Fruit fly (Drosophila melanogaster) whole organism, embryonic: ENCODE measurements around the gene Mst36Fb.
A peak's percentile ranks its signal among the peaks of the same experiment; 100 is the strongest.

Experiments
- Abd-B ChIP-seq: fragments of 200-800 bp; sonication (Bioruptor generic); optimal IDR thresholded peaks from 2 replicates; lab custom pipeline; 2018; ENCODE audit warnings: missing biosample characterization, mild to moderate bottlenecking, missing genetic modification characterization, moderate library complexity
- CG10267 ChIP-seq: fragments of 200-800 bp; sonication (Bioruptor generic); optimal IDR thresholded peaks from 2 replicates; lab custom pipeline; 2018; ENCODE audit warnings: missing biosample characterization, mild to moderate bottlenecking, missing genetic modification characterization, moderate library complexity
- CG10565 ChIP-seq: fragments of 200-800 bp; sonication (Bioruptor generic); optimal IDR thresholded peaks from 3 replicates; lab custom pipeline; 2016; ENCODE audit warnings: missing biosample characterization, mild to moderate bottlenecking, missing genetic modification characterization
- CG10959 ChIP-seq: fragments of 200-800 bp; sonication (Bioruptor generic); IDR thresholded peaks from 2 replicates; pipeline ENCODE4 v1.3.6; 2022; ENCODE audit warnings: missing biosample characterization, missing genetic modification characterization
- CG11398 ChIP-seq: fragments of 200-800 bp; sonication (Bioruptor generic); optimal IDR thresholded peaks from 2 replicates; lab custom pipeline; 2016; ENCODE audit warnings: missing biosample characterization, missing genetic modification characterization
- CG12219 ChIP-seq: fragments of 200-800 bp; sonication (Bioruptor generic); optimal IDR thresholded peaks from 3 replicates; lab custom pipeline; 2018; ENCODE audit warnings: missing biosample characterization, mild to moderate bottlenecking, missing genetic modification characterization
- CG14965 ChIP-seq: fragments of 200-800 bp; sonication (Bioruptor generic); optimal IDR thresholded peaks from 2 replicates; lab custom pipeline; 2016; ENCODE audit warnings: missing biosample characterization, missing genetic modification characterization, borderline replicate concordance
- CG17829 ChIP-seq: fragments of 200-800 bp; optimal IDR thresholded peaks from 2 replicates; lab custom pipeline; 2019; ENCODE audit warnings: missing biosample characterization, mild to moderate bottlenecking, missing genetic modification characterization, moderate library complexity
- CG30431 ChIP-seq: fragments of 200-800 bp; sonication (Bioruptor generic); optimal IDR thresholded peaks from 2 replicates; lab custom pipeline; 2017; ENCODE audit warnings: missing biosample characterization, missing genetic modification characterization
- CG33213 ChIP-seq: fragments of 200-800 bp; sonication (Bioruptor generic); optimal IDR thresholded peaks from 3 replicates; lab custom pipeline; 2016; ENCODE audit warnings: missing biosample characterization, missing genetic modification characterization
- CG33557 ChIP-seq: fragments of 200-800 bp; sonication (Bioruptor generic); optimal IDR thresholded peaks from 2 replicates; lab custom pipeline; 2019; ENCODE audit warnings: missing biosample characterization, mild to moderate bottlenecking, missing genetic modification characterization, moderate library complexity
- CG3838 ChIP-seq: fragments of 200-800 bp; sonication (Bioruptor generic); optimal IDR thresholded peaks from 3 replicates; lab custom pipeline; 2016; ENCODE audit warnings: missing biosample characterization, missing genetic modification characterization
- CG4424 ChIP-seq: fragments of 200-800 bp; sonication (Bioruptor generic); optimal IDR thresholded peaks from 3 replicates; lab custom pipeline; 2016; ENCODE audit warnings: missing biosample characterization, missing genetic modification characterization
- CG4820 ChIP-seq: fragments of 200-800 bp; sonication (Bioruptor generic); optimal IDR thresholded peaks from 3 replicates; lab custom pipeline; 2016; ENCODE audit warnings: missing biosample characterization, missing genetic modification characterization
- CG6813 ChIP-seq: fragments of 200-800 bp; sonication (Bioruptor generic); optimal IDR thresholded peaks from 2 replicates; lab custom pipeline; 2017; ENCODE audit warnings: missing biosample characterization, missing genetic modification characterization, mild to moderate bottlenecking, moderate library complexity, missing genetic modification reagents
- CG6854 ChIP-seq: fragments of 200-800 bp; sonication (Bioruptor generic); optimal IDR thresholded peaks from 3 replicates; lab custom pipeline; 2017; ENCODE audit warnings: missing biosample characterization, mild to moderate bottlenecking, missing genetic modification characterization
- CG7786 ChIP-seq: fragments of 200-800 bp; sonication (Bioruptor generic); optimal IDR thresholded peaks from 2 replicates; lab custom pipeline; 2016; ENCODE audit warnings: missing biosample characterization, missing genetic modification characterization
- CG7963 ChIP-seq: fragments of 200-800 bp; sonication (Bioruptor generic); IDR thresholded peaks from 3 replicates; pipeline ENCODE4 v1.3.6; 2022; ENCODE audit warnings: missing biosample characterization, missing genetic modification characterization; ENCODE audit not compliant: partially characterized antibody
- Dbx ChIP-seq: fragments of 200-800 bp; sonication (Bioruptor generic); IDR thresholded peaks from 3 replicates; pipeline ENCODE4 v1.3.6; 2022; ENCODE audit warnings: missing biosample characterization, missing genetic modification characterization
- Dip3 ChIP-seq: fragments of 200-800 bp; sonication (Bioruptor generic); optimal IDR thresholded peaks from 3 replicates; lab custom pipeline; 2016; ENCODE audit warnings: missing biosample characterization, missing genetic modification characterization
- Fer3 ChIP-seq: fragments of 200-800 bp; sonication (Bioruptor generic); optimal IDR thresholded peaks from 2 replicates; lab custom pipeline; 2018; ENCODE audit warnings: missing biosample characterization, mild to moderate bottlenecking, missing genetic modification characterization, moderate library complexity
- Hand ChIP-seq: fragments of 200-800 bp; sonication (Bioruptor generic); optimal IDR thresholded peaks from 2 replicates; lab custom pipeline; 2017; ENCODE audit warnings: mild to moderate bottlenecking, missing biosample characterization, missing genetic modification reagents, missing genetic modification characterization
- MTF-1 ChIP-seq: fragments of 200-800 bp; sonication (Bioruptor generic); optimal IDR thresholded peaks from 2 replicates; lab custom pipeline; 2018; ENCODE audit warnings: missing biosample characterization, mild to moderate bottlenecking, missing genetic modification characterization, borderline replicate concordance
- Rfx ChIP-seq: fragments of 200-800 bp; sonication (Bioruptor generic); IDR thresholded peaks from 2 replicates; pipeline ENCODE4 v1.3.6; 2022; ENCODE audit warnings: missing biosample characterization, missing genetic modification characterization
- Scr ChIP-seq: fragments of 200-800 bp; sonication (Bioruptor generic); IDR thresholded peaks from 2 replicates; pipeline ENCODE4 v1.3.6; 2022; ENCODE audit warnings: missing biosample characterization, missing genetic modification characterization; ENCODE audit not compliant: partially characterized antibody
- Side ChIP-seq: fragments of 200-800 bp; sonication (Bioruptor generic); optimal IDR thresholded peaks from 2 replicates; lab custom pipeline; 2016; ENCODE audit warnings: missing biosample characterization, missing genetic modification characterization
- Sox100B ChIP-seq: fragments of 200-800 bp; sonication (Bioruptor generic); optimal IDR thresholded peaks from 3 replicates; lab custom pipeline; 2018; ENCODE audit warnings: missing biosample characterization, mild to moderate bottlenecking, missing genetic modification characterization
- Spps ChIP-seq: fragments of 200-800 bp; sonication (Bioruptor generic); optimal IDR thresholded peaks from 2 replicates; lab custom pipeline; 2018; ENCODE audit warnings: missing biosample characterization, mild to moderate bottlenecking, missing genetic modification characterization
- ap ChIP-seq: fragments of 200-800 bp; sonication (Bioruptor generic); IDR thresholded peaks from 2 replicates; pipeline ENCODE4 v1.3.6; 2022; ENCODE audit warnings: missing biosample characterization, missing genetic modification characterization
- bab2 ChIP-seq: fragments of 200-800 bp; sonication (Bioruptor generic); optimal IDR thresholded peaks from 2 replicates; lab custom pipeline; 2016; ENCODE audit warnings: missing biosample characterization, missing genetic modification characterization
- cato ChIP-seq: fragments of 200-800 bp; sonication (Bioruptor generic); optimal IDR thresholded peaks from 2 replicates; lab custom pipeline; 2016; ENCODE audit warnings: missing biosample characterization, missing genetic modification characterization, borderline replicate concordance
- dm ChIP-seq: fragments of 200-800 bp; sonication (Bioruptor generic); optimal IDR thresholded peaks from 3 replicates; lab custom pipeline; 2016; ENCODE audit warnings: missing biosample characterization, missing genetic modification characterization
- dmrt99B ChIP-seq: fragments of 200-800 bp; sonication (Bioruptor generic); optimal IDR thresholded peaks from 2 replicates; lab custom pipeline; 2018; ENCODE audit warnings: missing biosample characterization, mild to moderate bottlenecking, missing genetic modification characterization, moderate library complexity
- fd102C ChIP-seq: fragments of 200-800 bp; sonication (Bioruptor generic); optimal IDR thresholded peaks from 2 replicates; lab custom pipeline; 2018; ENCODE audit warnings: missing biosample characterization, mild to moderate bottlenecking, missing genetic modification characterization, moderate library complexity
- hkb ChIP-seq, 2 experiments: fragments of 200-800 bp in 1 of 2; fragments of >200 bp in 1 of 2; sonication (Bioruptor generic) in 1 of 2; IDR thresholded peaks in 1 of 2; optimal IDR thresholded peaks in 1 of 2; 2 replicates each; pipeline versions ENCODE4 v1.3.6 to Lab custom; 2017 to 2022; ENCODE audit warnings: missing biosample characterization in 1 of 2, missing genetic modification characterization in 1 of 2
- kah ChIP-seq: fragments of 200-800 bp; sonication (Bioruptor generic); optimal IDR thresholded peaks from 2 replicates; lab custom pipeline; 2018; ENCODE audit warnings: missing biosample characterization, mild to moderate bottlenecking, missing genetic modification characterization
- lmd ChIP-seq: fragments of 200-800 bp; sonication (Bioruptor generic); IDR thresholded peaks from 2 replicates; pipeline ENCODE4 v1.3.6; 2022; ENCODE audit warnings: missing biosample characterization, missing genetic modification characterization
- lola ChIP-seq, 3 experiments: fragments of >200 bp in 2 of 3; fragments of 200-800 bp in 1 of 3; sonication (Bioruptor generic) in 1 of 3; optimal IDR thresholded peaks; 2 replicates each; lab custom pipeline; 2017 to 2019; ENCODE audit warnings: missing biosample characterization in 3 of 3, missing genetic modification characterization in 3 of 3, mild to moderate bottlenecking in 1 of 3, moderate library complexity in 1 of 3
- nerfin-2 ChIP-seq: fragments of 200-800 bp; sonication (Bioruptor generic); IDR thresholded peaks from 2 replicates; pipeline ENCODE4 v1.3.6; 2022; ENCODE audit warnings: missing biosample characterization, missing genetic modification characterization; ENCODE audit not compliant: partially characterized antibody
- oc ChIP-seq: fragments of 200-800 bp; sonication (Bioruptor generic); optimal IDR thresholded peaks from 2 replicates; lab custom pipeline; 2018; ENCODE audit warnings: missing biosample characterization, mild to moderate bottlenecking, missing genetic modification characterization, moderate library complexity
- salm ChIP-seq: fragments of 200-800 bp; sonication (Bioruptor generic); optimal IDR thresholded peaks from 2 replicates; lab custom pipeline; 2018; ENCODE audit warnings: missing biosample characterization, mild to moderate bottlenecking, missing genetic modification characterization
- sisA ChIP-seq: fragments of 200-800 bp; sonication (Bioruptor generic); IDR thresholded peaks from 2 replicates; pipeline ENCODE4 v1.3.6; 2022; ENCODE audit warnings: missing biosample characterization, missing genetic modification characterization
- stwl ChIP-seq: fragments of 200-800 bp; sonication (Bioruptor generic); optimal IDR thresholded peaks from 3 replicates; lab custom pipeline; 2018; ENCODE audit warnings: missing biosample characterization, mild to moderate bottlenecking, missing genetic modification characterization, moderate library complexity
- tin ChIP-seq: fragments of 200-800 bp; sonication (Bioruptor generic); optimal IDR thresholded peaks from 3 replicates; lab custom pipeline; 2016; ENCODE audit warnings: missing biosample characterization, missing genetic modification characterization
- vfl ChIP-seq: fragments of 200-800 bp; sonication (Bioruptor generic); optimal IDR thresholded peaks from 2 replicates; lab custom pipeline; 2016; ENCODE audit warnings: missing biosample characterization, missing genetic modification characterization
- wdn ChIP-seq: fragments of 200-800 bp; sonication (Bioruptor generic); IDR thresholded peaks from 2 replicates; pipeline ENCODE4 v1.3.6; 2022; ENCODE audit warnings: missing biosample characterization, missing genetic modification characterization
- wek ChIP-seq: fragments of 200-800 bp; sonication (Bioruptor generic); optimal IDR thresholded peaks from 3 replicates; lab custom pipeline; 2018; ENCODE audit warnings: missing biosample characterization, mild to moderate bottlenecking, missing genetic modification characterization, moderate library complexity
- zen ChIP-seq: fragments of 200-800 bp; sonication (Bioruptor generic); optimal IDR thresholded peaks from 3 replicates; lab custom pipeline; 2018; ENCODE audit warnings: missing biosample characterization, mild to moderate bottlenecking, missing genetic modification characterization, moderate library complexity

Gene Mst36Fb

DNA sequence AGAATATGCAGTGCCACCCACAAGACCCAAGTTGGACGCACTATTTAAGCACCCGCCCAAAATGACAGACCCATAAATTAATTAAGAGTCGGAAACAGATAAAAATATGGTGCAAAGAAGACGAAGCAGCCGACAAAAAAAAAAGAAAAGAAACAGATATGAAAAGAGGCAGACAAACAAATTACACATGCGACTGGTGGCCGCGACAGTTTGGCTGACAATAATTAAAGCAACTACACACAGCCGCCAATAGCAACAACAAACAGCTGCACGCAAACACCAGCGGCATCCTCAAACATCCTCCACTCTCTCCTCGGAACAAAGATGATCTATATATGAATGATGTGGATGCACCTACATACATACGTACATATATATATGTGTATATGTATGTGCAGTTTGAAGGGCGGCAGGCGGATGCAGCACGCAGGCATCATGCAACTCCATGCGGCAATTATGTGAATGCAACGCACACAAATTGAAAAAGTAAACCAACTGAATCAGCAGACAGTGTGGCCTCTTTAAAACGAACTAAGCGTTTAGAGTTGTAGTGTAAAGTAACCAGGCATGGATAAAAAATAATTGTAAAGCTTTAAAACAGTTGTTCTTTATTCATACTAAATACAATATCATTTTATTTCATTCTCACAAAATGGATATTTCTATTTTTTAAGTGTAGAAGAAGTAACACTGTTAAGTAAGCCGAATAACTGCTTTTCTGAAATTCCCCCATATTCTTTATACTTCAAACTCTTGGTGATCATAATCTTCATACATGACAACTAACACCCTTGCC is 26.8 kb downstream of the Mst36Fb start (continued):
- no peak for TF ChIP-seq CG4424
- TF ChIP-seq CG30431 (GFP tag; lab: Kevin White, UChicago) = no peak
- no peak for TF ChIP-seq CG6854 (GFP tag; lab: Kevin White, UChicago)
- TF ChIP-seq Sox100B (GFP tag; lab: Kevin White, UChicago) = no peak
- TF ChIP-seq ap (GFP tag; lab: Robert Waterston, UW) = no peak
- no peak for TF ChIP-seq kah (GFP tag; lab: Kevin White, UChicago)
- no peak for TF ChIP-seq CG6813 (GFP tag; lab: Kevin White, UChicago)
- TF ChIP-seq wek (GFP tag; lab: Kevin White, UChicago) = no peak
- TF ChIP-seq zen (tag; lab: Kevin White, UChicago) = no peak
- TF ChIP-seq oc (tag; lab: Kevin White, UChicago) = peak; percentile 20
- TF ChIP-seq sisA (GFP tag; lab: Robert Waterston, UW) = peak; percentile 52
- no peak for TF ChIP-seq cato (GFP tag; lab: Kevin White, UChicago)
- peak; percentile 3 for TF ChIP-seq CG12219 (GFP tag; lab: Kevin White, UChicago)
- no peak for TF ChIP-seq CG10959 (GFP tag; lab: Robert Waterston, UW)
- TF ChIP-seq nerfin-2 (GFP tag; lab: Robert Waterston, UW) = no peak
- TF ChIP-seq Dbx (GFP tag; lab: Robert Waterston, UW) = no peak
- no peak for TF ChIP-seq CG14965 (GFP tag; lab: Kevin White, UChicago)
- no peak for TF ChIP-seq fd102C (GFP tag; lab: Kevin White, UChicago)
- no peak for TF ChIP-seq CG4820 (GFP tag; lab: Kevin White, UChicago)
- TF ChIP-seq tin (GFP tag; lab: Kevin White, UChicago) = no peak
- peak; percentile 16 for TF ChIP-seq dm (GFP tag; lab: Kevin White, UChicago)
- TF ChIP-seq salm (tag; lab: Kevin White, UChicago) = no peak
- no peak for TF ChIP-seq CG10565 (GFP tag; lab: Kevin White, UChicago)
- TF ChIP-seq CG7963 (GFP tag; lab: Robert Waterston, UW) = no peak
- TF ChIP-seq lola (GFP tag; optimal IDR thresholded peaks at IDR 0.05; lab: Kevin White, UChicago) = peak in 1 of 3 experiments; percentile 66
- no peak for TF ChIP-seq Side (GFP tag; lab: Kevin White, UChicago)
- TF ChIP-seq Dip3 (GFP tag; lab: Kevin White, UChicago) = no peak
- no peak for TF ChIP-seq Scr
- TF ChIP-seq vfl (GFP tag; lab: Kevin White, UChicago) = no peak
- no peak for TF ChIP-seq Fer3
- peak; percentile 8 for TF ChIP-seq CG10267 (tag; lab: Kevin White, UChicago)
- TF ChIP-seq bab2 (GFP tag; lab: Kevin White, UChicago) = peak; percentile 13
- TF ChIP-seq CG7786 (GFP tag; lab: Kevin White, UChicago) = no peak
- no peak for TF ChIP-seq Rfx
- TF ChIP-seq Hand = no peak
- TF ChIP-seq Spps (tag; lab: Kevin White, UChicago) = no peak
- TF ChIP-seq MTF-1 = no peak
- no peak for TF ChIP-seq CG33213 (GFP tag; lab: Kevin White, UChicago)
- TF ChIP-seq CG11398 (GFP tag; lab: Kevin White, UChicago) = no peak
- no peak for TF ChIP-seq CG17829
- peak; percentile 1 for TF ChIP-seq stwl (tag; lab: Kevin White, UChicago)
- TF ChIP-seq CG33557 = peak; percentile 20
- TF ChIP-seq lmd (GFP tag; lab: Robert Waterston, UW) = 0 out of 2 replicates have a peak, but pooled peaks have one; percentile 31
- TF ChIP-seq hkb (optimal IDR thresholded peaks at IDR 0.05; lab: Kevin White, UChicago) = no peak
- no peak for TF ChIP-seq hkb (GFP tag; IDR thresholded peaks at IDR 0.05; lab: Robert Waterston, UW)
- TF ChIP-seq wdn = no peak
- no peak for TF ChIP-seq CG3838 (GFP tag; lab: Kevin White, UChicago)
- no peak for TF ChIP-seq Abd-B (GFP tag; lab: Kevin White, UChicago)
- peak; percentile 18 for TF ChIP-seq dmrt99B
